Fruit fly (Drosophila melanogaster): ENCODE results near the gene CG4836.
A peak's percentile ranks its signal among the peaks of the same experiment; 100 is the strongest.

DNA sequence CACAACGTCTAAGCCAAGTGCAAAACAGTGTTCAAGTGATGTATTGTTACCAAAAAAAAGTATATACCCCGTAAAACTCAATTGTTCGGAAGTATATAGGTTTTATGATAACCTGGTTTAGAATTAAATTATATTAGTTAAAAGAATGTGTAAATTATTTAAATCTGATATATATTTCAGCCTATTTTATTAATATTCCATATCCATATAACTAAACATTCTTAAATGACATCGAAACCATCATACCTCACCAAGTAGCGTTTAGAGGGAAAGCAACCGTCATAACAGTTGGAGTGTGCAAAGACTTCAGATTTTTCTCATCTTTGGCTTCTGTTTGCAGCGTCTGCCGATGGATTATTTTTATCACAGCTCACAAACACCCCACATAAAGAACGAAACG is 14.2 kb upstream of the CG4836 start:
- TF ChIP-seq br (GFP tag; optimal IDR thresholded peaks at IDR 0.05): peak; percentile 46
- TF ChIP-seq CrebA (GFP tag; optimal IDR thresholded peaks at IDR 0.05; ENCODE audit: borderline replicate concordance): no peak
- TF ChIP-seq usp (GFP tag; optimal IDR thresholded peaks at IDR 0.05): no peak

Measured in whole organism, wandering third instar larva.